Fruit fly (Drosophila melanogaster) whole organism, embryonic: ENCODE measurements around the gene Rab3GAP1.

Experiments used
- Antp ChIP-seq: fragments of 200-800 bp; sonication (Bioruptor generic); optimal IDR thresholded peaks from 3 replicates; lab custom pipeline; 2016; ENCODE audit warnings: missing biosample characterization, missing genetic modification characterization
- CG11723 ChIP-seq: fragments of 200-800 bp; sonication (Bioruptor generic); optimal IDR thresholded peaks from 2 replicates; lab custom pipeline; 2017; ENCODE audit warnings: missing biosample characterization, mild to moderate bottlenecking, missing genetic modification characterization
- CG1233 ChIP-seq: fragments of 200-800 bp; sonication (Bioruptor generic); optimal IDR thresholded peaks from 4 replicates; lab custom pipeline; 2018; ENCODE audit warnings: missing biosample characterization, mild to moderate bottlenecking, missing genetic modification characterization
- CG13296 ChIP-seq: fragments of 200-800 bp; sonication (Bioruptor generic); optimal IDR thresholded peaks from 3 replicates; lab custom pipeline; 2018; ENCODE audit warnings: missing biosample characterization, mild to moderate bottlenecking, missing genetic modification characterization
- CG13894 ChIP-seq: fragments of 200-800 bp; sonication (Bioruptor generic); optimal IDR thresholded peaks from 3 replicates; lab custom pipeline; 2018; ENCODE audit warnings: missing biosample characterization, mild to moderate bottlenecking, missing genetic modification characterization, moderate library complexity
- CG14441 ChIP-seq: fragments of 200-800 bp; sonication (Bioruptor generic); IDR thresholded peaks from 2 replicates; pipeline ENCODE4 v1.3.6; 2022; ENCODE audit warnings: missing biosample characterization, missing genetic modification characterization
- CG15514 ChIP-seq: fragments of 200-800 bp; sonication (Bioruptor generic); optimal IDR thresholded peaks from 3 replicates; lab custom pipeline; 2017; ENCODE audit warnings: missing biosample characterization, missing genetic modification characterization, mild to moderate bottlenecking, moderate library complexity, missing genetic modification reagents
- CG1603 ChIP-seq: fragments of 200-800 bp; sonication (Bioruptor generic); optimal IDR thresholded peaks from 2 replicates; lab custom pipeline; 2019; ENCODE audit warnings: missing biosample characterization, mild to moderate bottlenecking, missing genetic modification characterization, moderate library complexity
- CG16815 ChIP-seq: fragments of 200-800 bp; sonication (Bioruptor generic); optimal IDR thresholded peaks from 3 replicates; lab custom pipeline; 2017; ENCODE audit warnings: missing biosample characterization, mild to moderate bottlenecking, missing genetic modification characterization
- CG17568 ChIP-seq: fragments of 200-800 bp; sonication (Bioruptor generic); optimal IDR thresholded peaks from 2 replicates; lab custom pipeline; 2018; ENCODE audit warnings: missing biosample characterization, mild to moderate bottlenecking, missing genetic modification characterization, moderate library complexity
- CG17612 ChIP-seq: fragments of 200-800 bp; sonication (Bioruptor generic); IDR thresholded peaks from 2 replicates; pipeline ENCODE4 v1.3.6; 2022; ENCODE audit warnings: missing biosample characterization, missing genetic modification characterization
- CG2889 ChIP-seq: fragments of 200-800 bp; sonication (Bioruptor generic); IDR thresholded peaks from 3 replicates; pipeline ENCODE4 v1.3.6; 2022; ENCODE audit warnings: missing biosample characterization, missing genetic modification characterization
- CG31224 ChIP-seq: fragments of 200-800 bp; sonication (Bioruptor generic); IDR thresholded peaks from 2 replicates; pipeline ENCODE4 v1.3.6; 2022; ENCODE audit warnings: missing biosample characterization, missing genetic modification characterization
- CG31441 ChIP-seq: fragments of 200-800 bp; sonication (Bioruptor generic); IDR thresholded peaks from 2 replicates; pipeline ENCODE4 v1.3.6; 2022; ENCODE audit warnings: missing biosample characterization, missing genetic modification characterization
- CG5180 ChIP-seq: fragments of 200-800 bp; sonication (Bioruptor generic); optimal IDR thresholded peaks from 3 replicates; lab custom pipeline; 2017; ENCODE audit warnings: missing biosample characterization, missing genetic modification characterization, mild to moderate bottlenecking, moderate library complexity, missing genetic modification reagents
- CG8944 ChIP-seq: fragments of 200-800 bp; sonication (Bioruptor generic); optimal IDR thresholded peaks from 3 replicates; lab custom pipeline; 2016; ENCODE audit warnings: missing biosample characterization, missing genetic modification characterization
- Deaf1 ChIP-seq: fragments of 200-800 bp; optimal IDR thresholded peaks from 3 replicates; lab custom pipeline; 2019; ENCODE audit warnings: missing biosample characterization, mild to moderate bottlenecking, missing genetic modification characterization, moderate library complexity
- Dp ChIP-seq: fragments of 200-800 bp; sonication (Bioruptor generic); optimal IDR thresholded peaks from 2 replicates; lab custom pipeline; 2018; ENCODE audit warnings: missing biosample characterization, mild to moderate bottlenecking, missing genetic modification characterization, moderate library complexity
- E2f1 ChIP-seq: fragments of 200-800 bp; sonication (Bioruptor generic); IDR thresholded peaks from 2 replicates; pipeline ENCODE4 v1.3.6; 2022; ENCODE audit warnings: missing biosample characterization, missing genetic modification characterization
- E2f2 ChIP-seq: fragments of 200-800 bp; sonication (Bioruptor generic); IDR thresholded peaks from 2 replicates; pipeline ENCODE4 v1.3.6; 2022; ENCODE audit warnings: missing biosample characterization, missing genetic modification characterization
- Fer2 ChIP-seq: fragments of 200-800 bp; sonication (Bioruptor generic); optimal IDR thresholded peaks from 2 replicates; lab custom pipeline; 2018; ENCODE audit warnings: missing biosample characterization, mild to moderate bottlenecking, missing genetic modification characterization, moderate library complexity
- HLH54F ChIP-seq: fragments of 200-800 bp; sonication (Bioruptor generic); optimal IDR thresholded peaks from 3 replicates; lab custom pipeline; 2016; ENCODE audit warnings: missing biosample characterization, missing genetic modification characterization
- HLHmδ ChIP-seq: fragments of 200-800 bp; sonication (Bioruptor generic); optimal IDR thresholded peaks from 2 replicates; lab custom pipeline; 2018; ENCODE audit warnings: missing biosample characterization, mild to moderate bottlenecking, missing genetic modification characterization, moderate library complexity
- Hey ChIP-seq: fragments of 200-800 bp; sonication (Bioruptor generic); optimal IDR thresholded peaks from 3 replicates; lab custom pipeline; 2018; ENCODE audit warnings: missing biosample characterization, mild to moderate bottlenecking, missing genetic modification characterization
- Jarid2 ChIP-seq: fragments of 200-800 bp; sonication (Bioruptor generic); optimal IDR thresholded peaks from 3 replicates; lab custom pipeline; 2017; ENCODE audit warnings: mild to moderate bottlenecking, missing biosample characterization, missing genetic modification reagents, missing genetic modification characterization
- NfI ChIP-seq: fragments of 200-800 bp; sonication (Bioruptor generic); optimal IDR thresholded peaks from 3 replicates; lab custom pipeline; 2018; ENCODE audit warnings: missing biosample characterization, mild to moderate bottlenecking, missing genetic modification characterization, moderate library complexity
- Optix ChIP-seq: fragments of 200-800 bp; sonication (Bioruptor generic); IDR thresholded peaks from 3 replicates; pipeline ENCODE4 v1.3.6; 2022; ENCODE audit warnings: missing biosample characterization, missing genetic modification characterization
- Scr ChIP-seq: fragments of 200-800 bp; sonication (Bioruptor generic); IDR thresholded peaks from 2 replicates; pipeline ENCODE4 v1.3.6; 2022; ENCODE audit warnings: missing biosample characterization, missing genetic modification characterization; ENCODE audit not compliant: partially characterized antibody
- Sin3A ChIP-seq: fragments of >200 bp; optimal IDR thresholded peaks from 2 replicates; lab custom pipeline; 2018
- YL-1 ChIP-seq: fragments of 200-800 bp; sonication (Bioruptor generic); optimal IDR thresholded peaks from 3 replicates; lab custom pipeline; 2017; ENCODE audit warnings: missing biosample characterization, mild to moderate bottlenecking, missing genetic modification characterization
- al ChIP-seq: fragments of 200-800 bp; sonication (Bioruptor generic); IDR thresholded peaks from 2 replicates; pipeline ENCODE4 v1.3.6; 2022; ENCODE audit warnings: missing biosample characterization, missing genetic modification characterization
- bab2 ChIP-seq: fragments of 200-800 bp; sonication (Bioruptor generic); optimal IDR thresholded peaks from 2 replicates; lab custom pipeline; 2016; ENCODE audit warnings: missing biosample characterization, missing genetic modification characterization
- bigmax ChIP-seq: fragments of 200-800 bp; sonication (Bioruptor generic); optimal IDR thresholded peaks from 2 replicates; lab custom pipeline; 2018; ENCODE audit warnings: missing biosample characterization, mild to moderate bottlenecking, missing genetic modification characterization
- cad ChIP-seq: fragments of >200 bp; optimal IDR thresholded peaks from 2 replicates; lab custom pipeline; 2017; ENCODE audit warnings: missing biosample characterization, missing genetic modification characterization
- cg ChIP-seq: fragments of 200-800 bp; sonication (Bioruptor generic); optimal IDR thresholded peaks from 3 replicates; lab custom pipeline; 2019; ENCODE audit warnings: missing biosample characterization, mild to moderate bottlenecking, missing genetic modification characterization, moderate library complexity
- dimm ChIP-seq: fragments of 200-800 bp; sonication (Bioruptor generic); IDR thresholded peaks from 2 replicates; pipeline ENCODE4 v1.3.6; 2022; ENCODE audit warnings: missing biosample characterization, missing genetic modification characterization
- disco-r ChIP-seq: fragments of 200-800 bp; sonication (Bioruptor generic); optimal IDR thresholded peaks from 2 replicates; lab custom pipeline; 2016; ENCODE audit warnings: missing biosample characterization, missing genetic modification characterization
- eve ChIP-seq, 2 experiments: fragments of >200 bp; optimal IDR thresholded peaks; 2 replicates each; lab custom pipeline; 2017; ENCODE audit warnings: missing biosample characterization in 2 of 2, missing genetic modification characterization in 2 of 2
- fd3F ChIP-seq: fragments of 200-800 bp; sonication (Bioruptor generic); optimal IDR thresholded peaks from 2 replicates; lab custom pipeline; 2018; ENCODE audit warnings: missing biosample characterization, mild to moderate bottlenecking, missing genetic modification characterization, moderate library complexity
- fd64A ChIP-seq: fragments of 200-800 bp; sonication (Bioruptor generic); optimal IDR thresholded peaks from 3 replicates; lab custom pipeline; 2018; ENCODE audit warnings: missing biosample characterization, mild to moderate bottlenecking, missing genetic modification characterization
- hkb ChIP-seq, 2 experiments: fragments of 200-800 bp in 1 of 2; fragments of >200 bp in 1 of 2; sonication (Bioruptor generic) in 1 of 2; IDR thresholded peaks in 1 of 2; optimal IDR thresholded peaks in 1 of 2; 2 replicates each; pipeline versions ENCODE4 v1.3.6 to Lab custom; 2017 to 2022; ENCODE audit warnings: missing biosample characterization in 1 of 2, missing genetic modification characterization in 1 of 2
- kni ChIP-seq: fragments of 200-800 bp; sonication (Bioruptor generic); optimal IDR thresholded peaks from 3 replicates; lab custom pipeline; 2017; ENCODE audit warnings: mild to moderate bottlenecking, missing biosample characterization, missing genetic modification reagents, missing genetic modification characterization
- lilli ChIP-seq: fragments of 200-800 bp; sonication (Bioruptor generic); optimal IDR thresholded peaks from 3 replicates; lab custom pipeline; 2016; ENCODE audit warnings: missing biosample characterization, missing genetic modification characterization
- sisA ChIP-seq: fragments of 200-800 bp; sonication (Bioruptor generic); IDR thresholded peaks from 2 replicates; pipeline ENCODE4 v1.3.6; 2022; ENCODE audit warnings: missing biosample characterization, missing genetic modification characterization
- slp2 ChIP-seq: fragments of 200-800 bp; sonication (Bioruptor generic); optimal IDR thresholded peaks from 2 replicates; lab custom pipeline; 2016; ENCODE audit warnings: missing biosample characterization, missing genetic modification characterization
- ssp ChIP-seq: fragments of 200-800 bp; sonication (Bioruptor generic); IDR thresholded peaks from 2 replicates; pipeline ENCODE4 v1.3.6; 2022; ENCODE audit warnings: missing biosample characterization, missing genetic modification characterization
- sug ChIP-seq: fragments of 200-800 bp; optimal IDR thresholded peaks from 2 replicates; lab custom pipeline; 2019; ENCODE audit warnings: missing biosample characterization, mild to moderate bottlenecking, missing genetic modification characterization, moderate library complexity
- tgo ChIP-seq: fragments of 200-800 bp; sonication (Bioruptor generic); IDR thresholded peaks from 3 replicates; pipeline ENCODE4 v1.3.6; 2022; ENCODE audit warnings: missing biosample characterization, missing genetic modification characterization
- tin ChIP-seq: fragments of 200-800 bp; sonication (Bioruptor generic); optimal IDR thresholded peaks from 3 replicates; lab custom pipeline; 2016; ENCODE audit warnings: missing biosample characterization, missing genetic modification characterization
- trem ChIP-seq: fragments of 200-800 bp; optimal IDR thresholded peaks from 3 replicates; lab custom pipeline; 2019; ENCODE audit warnings: missing biosample characterization, mild to moderate bottlenecking, missing genetic modification characterization, moderate library complexity
- unpg ChIP-seq: fragments of 200-800 bp; sonication (Bioruptor generic); optimal IDR thresholded peaks from 3 replicates; lab custom pipeline; 2018; ENCODE audit warnings: missing biosample characterization, mild to moderate bottlenecking, missing genetic modification characterization, moderate library complexity

The Rab3GAP1 gene

DNA sequence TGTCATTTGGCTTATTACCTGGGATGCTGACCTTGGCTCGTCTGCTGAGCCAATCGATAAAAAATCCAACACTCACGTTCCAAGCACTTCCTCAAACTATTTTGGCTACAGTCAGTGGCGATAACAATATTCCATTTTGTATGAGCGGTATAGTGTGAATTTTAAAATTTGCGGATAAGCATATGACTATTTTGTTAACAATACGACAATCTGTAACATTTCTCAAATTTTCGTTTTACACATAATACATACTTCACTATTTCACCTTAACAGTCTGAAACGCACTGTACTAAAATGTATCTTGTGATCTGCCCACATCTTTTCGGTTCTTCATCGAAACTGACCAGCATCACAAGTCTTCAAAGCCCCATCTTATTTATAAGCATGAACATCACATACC is 31.7 kb downstream of the Rab3GAP1 start (continued):
- peak; percentile 64 for TF ChIP-seq tin (GFP tag; lab: Kevin White, UChicago)
- no peak for TF ChIP-seq hkb (optimal IDR thresholded peaks at IDR 0.05; lab: Kevin White, UChicago)
- peak; percentile 82 for TF ChIP-seq hkb (GFP tag; IDR thresholded peaks at IDR 0.05; lab: Robert Waterston, UW)
- TF ChIP-seq cg (GFP tag; lab: Kevin White, UChicago) = no peak
- TF ChIP-seq YL-1 (GFP tag; lab: Kevin White, UChicago) = no peak
- peak; percentile 60 for TF ChIP-seq CG13894 (tag; lab: Kevin White, UChicago)
- peak; percentile 4 for TF ChIP-seq fd64A
- TF ChIP-seq HLHmδ = no peak
- peak; percentile 78 for TF ChIP-seq unpg (GFP tag; lab: Kevin White, UChicago)
- peak; percentile 85 for TF ChIP-seq CG14441
- peak; percentile 51 for TF ChIP-seq E2f2 (GFP tag; lab: Robert Waterston, UW)
- TF ChIP-seq CG8944 (GFP tag; lab: Kevin White, UChicago) = peak; percentile 41
- TF ChIP-seq CG31441 (GFP tag; lab: Robert Waterston, UW) = peak; percentile 58
- TF ChIP-seq CG1603 (tag; lab: Kevin White, UChicago) = peak; percentile 74
- TF ChIP-seq al (GFP tag; lab: Robert Waterston, UW) = peak; percentile 79
- TF ChIP-seq Scr (GFP tag; lab: Robert Waterston, UW) = no peak
- TF ChIP-seq CG17612 (GFP tag; lab: Robert Waterston, UW) = peak; percentile 60; the same call in 1 of the 2 replicates
- no peak for TF ChIP-seq Dp (GFP tag; lab: Kevin White, UChicago)
- TF ChIP-seq Optix (GFP tag; lab: Robert Waterston, UW) = 0 out of 3 replicates have a peak, but pooled peaks have one; percentile 41
- TF ChIP-seq kni (GFP tag; lab: Kevin White, UChicago) = no peak
- peak; percentile 78 for TF ChIP-seq CG13296 (GFP tag; lab: Kevin White, UChicago)
- TF ChIP-seq NfI (GFP tag; lab: Kevin White, UChicago) = peak; percentile 69
- TF ChIP-seq Antp (GFP tag; lab: Kevin White, UChicago) = peak; percentile 64
- TF ChIP-seq Hey (tag; lab: Kevin White, UChicago) = no peak
- TF ChIP-seq fd3F (GFP tag; lab: Kevin White, UChicago) = peak; percentile 68
- TF ChIP-seq CG1233 (GFP tag; lab: Kevin White, UChicago) = peak; percentile 27
- TF ChIP-seq CG15514 (GFP tag; lab: Kevin White, UChicago) = peak; percentile 72
- TF ChIP-seq CG5180 (GFP tag; lab: Kevin White, UChicago) = peak; percentile 32
- TF ChIP-seq trem (tag; lab: Kevin White, UChicago) = no peak
- TF ChIP-seq Deaf1 (tag; lab: Kevin White, UChicago) = peak; percentile 28
- TF ChIP-seq eve (GFP tag; optimal IDR thresholded peaks at IDR 0.05; lab: Kevin White, UChicago) = peak in 1 of 2 experiments; percentile 78
- TF ChIP-seq Fer2 (tag; lab: Kevin White, UChicago) = peak; percentile 23
- no peak for TF ChIP-seq cad (GFP tag; lab: Kevin White, UChicago)
- peak; percentile 65 for TF ChIP-seq HLH54F (GFP tag; lab: Kevin White, UChicago)
- peak; percentile 59 for TF ChIP-seq ssp (GFP tag; lab: Robert Waterston, UW)
- peak; percentile 77 for TF ChIP-seq CG31224 (GFP tag; lab: Robert Waterston, UW)
- TF ChIP-seq CG11723 (GFP tag; lab: Kevin White, UChicago) = no peak
- TF ChIP-seq slp2 = no peak
- TF ChIP-seq E2f1 (GFP tag; lab: Robert Waterston, UW) = peak; percentile 73
- no peak for TF ChIP-seq CG16815 (GFP tag; lab: Kevin White, UChicago)
- no peak for TF ChIP-seq bigmax (GFP tag; lab: Kevin White, UChicago)
- peak; percentile 78 for TF ChIP-seq lilli (GFP tag; lab: Kevin White, UChicago)
- peak; percentile 65 for TF ChIP-seq bab2 (GFP tag; lab: Kevin White, UChicago)
- TF ChIP-seq dimm (GFP tag; lab: Robert Waterston, UW) = no peak
- peak; percentile 49 for TF ChIP-seq disco-r (GFP tag; lab: Kevin White, UChicago)
- no peak for TF ChIP-seq Jarid2
- TF ChIP-seq tgo (GFP tag; lab: Robert Waterston, UW) = peak; percentile 72; the same call in 2 of the 3 replicates
- peak; percentile 47 for TF ChIP-seq sisA
- TF ChIP-seq CG17568 (GFP tag; lab: Kevin White, UChicago) = peak; percentile 53
- no peak for TF ChIP-seq Sin3A
- TF ChIP-seq sug = peak; percentile 33
- TF ChIP-seq CG2889 (GFP tag; lab: Robert Waterston, UW) = 0 out of 3 replicates have a peak, but pooled peaks have one; percentile 43
